Fruit fly (Drosophila melanogaster) whole organism, embryonic: Measurements from ENCODE around the gene Chro.

Experiments
- Awh ChIP-seq: fragments of 200-800 bp; sonication (Bioruptor generic); IDR thresholded peaks from 2 replicates; pipeline ENCODE4, ENCODE4 v1.3.6; 2022; ENCODE audit warnings: missing biosample characterization, missing genetic modification characterization
- Bgb ChIP-seq: fragments of 200-800 bp; sonication (Bioruptor generic); IDR thresholded peaks from 2 replicates; pipeline ENCODE4 v1.3.6; 2022; ENCODE audit warnings: missing biosample characterization, missing genetic modification characterization; ENCODE audit not compliant: partially characterized antibody
- BtbVII ChIP-seq: fragments of 200-800 bp; sonication (Bioruptor generic); optimal IDR thresholded peaks from 3 replicates; lab custom pipeline; 2017; ENCODE audit warnings: missing biosample characterization, mild to moderate bottlenecking, missing genetic modification characterization
- CG12236 ChIP-seq: fragments of 200-800 bp; sonication (Bioruptor generic); optimal IDR thresholded peaks from 2 replicates; lab custom pipeline; 2016; ENCODE audit warnings: missing biosample characterization, missing genetic modification characterization
- CG1233 ChIP-seq: fragments of 200-800 bp; sonication (Bioruptor generic); optimal IDR thresholded peaks from 4 replicates; lab custom pipeline; 2018; ENCODE audit warnings: missing biosample characterization, mild to moderate bottlenecking, missing genetic modification characterization
- CG12391 ChIP-seq: fragments of 200-800 bp; sonication (Bioruptor generic); optimal IDR thresholded peaks from 3 replicates; lab custom pipeline; 2018; ENCODE audit warnings: missing biosample characterization, mild to moderate bottlenecking, missing genetic modification characterization, moderate library complexity
- CG1529 ChIP-seq: fragments of 200-800 bp; sonication (Bioruptor generic); optimal IDR thresholded peaks from 3 replicates; lab custom pipeline; 2018; ENCODE audit warnings: missing biosample characterization, missing genetic modification characterization
- CG1647 ChIP-seq: fragments of 200-800 bp; sonication (Bioruptor generic); optimal IDR thresholded peaks from 3 replicates; lab custom pipeline; 2016; ENCODE audit warnings: missing biosample characterization, missing genetic modification characterization
- CG16779 ChIP-seq: fragments of 200-800 bp; sonication (Bioruptor generic); IDR thresholded peaks from 2 replicates; pipeline ENCODE4 v1.3.6; 2022; ENCODE audit warnings: missing biosample characterization, missing genetic modification characterization
- CG17568 ChIP-seq: fragments of 200-800 bp; sonication (Bioruptor generic); optimal IDR thresholded peaks from 2 replicates; lab custom pipeline; 2018; ENCODE audit warnings: missing biosample characterization, mild to moderate bottlenecking, missing genetic modification characterization, moderate library complexity
- CG18476 ChIP-seq: fragments of 200-800 bp; sonication (Bioruptor generic); optimal IDR thresholded peaks from 2 replicates; lab custom pipeline; 2016; ENCODE audit warnings: missing biosample characterization, mild to moderate bottlenecking, missing genetic modification characterization
- CG18619 ChIP-seq: fragments of 200-800 bp; sonication (Bioruptor generic); optimal IDR thresholded peaks from 3 replicates; lab custom pipeline; 2017; ENCODE audit warnings: missing biosample characterization, mild to moderate bottlenecking, missing genetic modification characterization
- CG2202 ChIP-seq: fragments of 200-800 bp; sonication (Bioruptor generic); optimal IDR thresholded peaks from 2 replicates; lab custom pipeline; 2018; ENCODE audit warnings: missing biosample characterization, mild to moderate bottlenecking, missing genetic modification characterization
- CG3281 ChIP-seq: fragments of 200-800 bp; sonication (Bioruptor generic); optimal IDR thresholded peaks from 3 replicates; lab custom pipeline; 2017; ENCODE audit warnings: missing biosample characterization, mild to moderate bottlenecking, missing genetic modification characterization
- CG33557 ChIP-seq: fragments of 200-800 bp; sonication (Bioruptor generic); optimal IDR thresholded peaks from 2 replicates; lab custom pipeline; 2019; ENCODE audit warnings: missing biosample characterization, mild to moderate bottlenecking, missing genetic modification characterization, moderate library complexity
- CG34422 ChIP-seq: fragments of 200-800 bp; sonication (Bioruptor generic); IDR thresholded peaks from 3 replicates; pipeline ENCODE4 v1.3.6; 2022; ENCODE audit warnings: missing biosample characterization, missing genetic modification characterization
- CG3995 ChIP-seq: fragments of 200-800 bp; sonication (Bioruptor generic); optimal IDR thresholded peaks from 3 replicates; lab custom pipeline; 2016; ENCODE audit warnings: missing biosample characterization, missing genetic modification characterization
- CG7357 ChIP-seq: fragments of 200-800 bp; sonication (Bioruptor generic); IDR thresholded peaks from 3 replicates; pipeline ENCODE4 v1.3.6; 2022; ENCODE audit warnings: missing biosample characterization, missing genetic modification characterization
- CG7372 ChIP-seq: fragments of 200-800 bp; sonication (Bioruptor generic); IDR thresholded peaks from 2 replicates; pipeline ENCODE4 v1.3.6; 2022; ENCODE audit warnings: missing biosample characterization, missing genetic modification characterization
- CG8388 ChIP-seq: fragments of 200-800 bp; sonication (Bioruptor generic); optimal IDR thresholded peaks from 2 replicates; lab custom pipeline; 2019; ENCODE audit warnings: missing biosample characterization, mild to moderate bottlenecking, missing genetic modification characterization, moderate library complexity
- HLHmδ ChIP-seq: fragments of 200-800 bp; sonication (Bioruptor generic); optimal IDR thresholded peaks from 2 replicates; lab custom pipeline; 2018; ENCODE audit warnings: missing biosample characterization, mild to moderate bottlenecking, missing genetic modification characterization, moderate library complexity
- MTF-1 ChIP-seq: fragments of 200-800 bp; sonication (Bioruptor generic); optimal IDR thresholded peaks from 2 replicates; lab custom pipeline; 2018; ENCODE audit warnings: missing biosample characterization, mild to moderate bottlenecking, missing genetic modification characterization, borderline replicate concordance
- Mad ChIP-seq: fragments of 200-800 bp; sonication (Bioruptor generic); optimal IDR thresholded peaks from 2 replicates; lab custom pipeline; 2016; ENCODE audit warnings: missing biosample characterization, missing genetic modification characterization
- Neu2 ChIP-seq: fragments of 200-800 bp; sonication (Bioruptor generic); optimal IDR thresholded peaks from 3 replicates; lab custom pipeline; 2016; ENCODE audit warnings: missing biosample characterization, missing genetic modification characterization, borderline replicate concordance
- PHDP ChIP-seq: fragments of 200-800 bp; sonication (Bioruptor generic); optimal IDR thresholded peaks from 3 replicates; lab custom pipeline; 2018; ENCODE audit warnings: missing biosample characterization, mild to moderate bottlenecking, missing genetic modification characterization, moderate library complexity
- Ravus ChIP-seq: fragments of 200-800 bp; sonication (Bioruptor generic); IDR thresholded peaks from 2 replicates; pipeline ENCODE4 v1.3.6; 2022; ENCODE audit warnings: missing biosample characterization, missing genetic modification characterization
- Rfx ChIP-seq: fragments of 200-800 bp; sonication (Bioruptor generic); IDR thresholded peaks from 2 replicates; pipeline ENCODE4 v1.3.6; 2022; ENCODE audit warnings: missing biosample characterization, missing genetic modification characterization
- bab2 ChIP-seq: fragments of 200-800 bp; sonication (Bioruptor generic); optimal IDR thresholded peaks from 2 replicates; lab custom pipeline; 2016; ENCODE audit warnings: missing biosample characterization, missing genetic modification characterization
- bigmax ChIP-seq: fragments of 200-800 bp; sonication (Bioruptor generic); optimal IDR thresholded peaks from 2 replicates; lab custom pipeline; 2018; ENCODE audit warnings: missing biosample characterization, mild to moderate bottlenecking, missing genetic modification characterization
- bsh ChIP-seq, 2 experiments: fragments of 200-800 bp; sonication (Bioruptor generic); optimal IDR thresholded peaks; 2 replicates each; lab custom pipeline; 2017 to 2018; ENCODE audit warnings: mild to moderate bottlenecking in 2 of 2, missing biosample characterization in 2 of 2, missing genetic modification characterization in 2 of 2, moderate library complexity in 1 of 2
- cg ChIP-seq: fragments of 200-800 bp; sonication (Bioruptor generic); optimal IDR thresholded peaks from 3 replicates; lab custom pipeline; 2019; ENCODE audit warnings: missing biosample characterization, mild to moderate bottlenecking, missing genetic modification characterization, moderate library complexity
- crc ChIP-seq: fragments of 200-800 bp; sonication (Bioruptor generic); optimal IDR thresholded peaks from 2 replicates; lab custom pipeline; 2016; ENCODE audit warnings: missing biosample characterization, missing genetic modification characterization
- crol ChIP-seq: fragments of 200-800 bp; sonication (Bioruptor generic); IDR thresholded peaks from 2 replicates; pipeline ENCODE4 v1.3.6; 2022; ENCODE audit warnings: missing biosample characterization, missing genetic modification characterization
- disco-r ChIP-seq: fragments of 200-800 bp; sonication (Bioruptor generic); optimal IDR thresholded peaks from 2 replicates; lab custom pipeline; 2016; ENCODE audit warnings: missing biosample characterization, missing genetic modification characterization
- dmrt11E ChIP-seq: fragments of 200-800 bp; sonication (Bioruptor generic); optimal IDR thresholded peaks from 3 replicates; lab custom pipeline; 2018; ENCODE audit warnings: missing biosample characterization, mild to moderate bottlenecking, missing genetic modification characterization, moderate library complexity
- eve ChIP-seq, 2 experiments: fragments of >200 bp; optimal IDR thresholded peaks; 2 replicates each; lab custom pipeline; 2017; ENCODE audit warnings: missing biosample characterization in 2 of 2, missing genetic modification characterization in 2 of 2
- gcm2 ChIP-seq: fragments of 200-800 bp; sonication (Bioruptor generic); optimal IDR thresholded peaks from 2 replicates; lab custom pipeline; 2016; ENCODE audit warnings: missing biosample characterization, missing genetic modification characterization
- lilli ChIP-seq: fragments of 200-800 bp; sonication (Bioruptor generic); optimal IDR thresholded peaks from 3 replicates; lab custom pipeline; 2016; ENCODE audit warnings: missing biosample characterization, missing genetic modification characterization
- nerfin-2 ChIP-seq: fragments of 200-800 bp; sonication (Bioruptor generic); IDR thresholded peaks from 2 replicates; pipeline ENCODE4 v1.3.6; 2022; ENCODE audit warnings: missing biosample characterization, missing genetic modification characterization; ENCODE audit not compliant: partially characterized antibody
- nom ChIP-seq: fragments of 200-800 bp; sonication (Bioruptor generic); optimal IDR thresholded peaks from 2 replicates; lab custom pipeline; 2017; ENCODE audit warnings: missing biosample characterization, missing genetic modification characterization, mild to moderate bottlenecking, moderate library complexity, missing genetic modification reagents
- pan ChIP-seq, 4 experiments: fragments of >200 bp in 3 of 4; fragments of 200-800 bp in 1 of 4; sonication (Bioruptor generic) in 1 of 4; optimal IDR thresholded peaks in 3 of 4; IDR thresholded peaks in 1 of 4; 2 replicates each; pipeline versions ENCODE4 v1.3.6 to Lab custom; 2017 to 2022; ENCODE audit warnings: missing biosample characterization in 2 of 4, missing genetic modification characterization in 2 of 4, mixed read lengths in 1 of 4
- scrt ChIP-seq: fragments of 200-800 bp; sonication (Bioruptor generic); optimal IDR thresholded peaks from 2 replicates; lab custom pipeline; 2018; ENCODE audit warnings: missing biosample characterization, mild to moderate bottlenecking, missing genetic modification characterization, moderate library complexity
- sr ChIP-seq: fragments of 200-800 bp; sonication (Bioruptor generic); IDR thresholded peaks from 3 replicates; pipeline ENCODE4 v1.3.6; 2022; ENCODE audit warnings: missing biosample characterization, missing genetic modification characterization
- tgo ChIP-seq: fragments of 200-800 bp; sonication (Bioruptor generic); IDR thresholded peaks from 3 replicates; pipeline ENCODE4 v1.3.6; 2022; ENCODE audit warnings: missing biosample characterization, missing genetic modification characterization
- toy ChIP-seq: fragments of 200-800 bp; sonication (Bioruptor generic); IDR thresholded peaks from 2 replicates; pipeline ENCODE4 v1.3.6; 2022; ENCODE audit warnings: missing biosample characterization, missing genetic modification characterization
- wek ChIP-seq: fragments of 200-800 bp; sonication (Bioruptor generic); optimal IDR thresholded peaks from 3 replicates; lab custom pipeline; 2018; ENCODE audit warnings: missing biosample characterization, mild to moderate bottlenecking, missing genetic modification characterization, moderate library complexity
- zen ChIP-seq: fragments of 200-800 bp; sonication (Bioruptor generic); optimal IDR thresholded peaks from 3 replicates; lab custom pipeline; 2018; ENCODE audit warnings: missing biosample characterization, mild to moderate bottlenecking, missing genetic modification characterization, moderate library complexity

The Chro gene

dm6 chr3L:22863367-22864078, 15.3 kb downstream of the Chro start, which contains the start of gene CG33169 (continued):
- peak; percentile 69 for TF ChIP-seq CG7372
- TF ChIP-seq dmrt11E (tag; lab: Kevin White, UChicago) = peak; percentile 41
- peak; percentile 54 for TF ChIP-seq crol (GFP tag; lab: Robert Waterston, UW)
- TF ChIP-seq CG7357 (GFP tag; lab: Robert Waterston, UW) = 0 out of 3 replicates have a peak, but pooled peaks have one; percentile 55
- TF ChIP-seq CG1233 (GFP tag; lab: Kevin White, UChicago) = peak; percentile 71
- TF ChIP-seq CG12236 (GFP tag; lab: Kevin White, UChicago) = peak; percentile 63
- peak; percentile 23 for TF ChIP-seq CG2202
- peak; percentile 61 for TF ChIP-seq bigmax (GFP tag; lab: Kevin White, UChicago)
- peak; percentile 97 for TF ChIP-seq Rfx
- TF ChIP-seq nom = peak; percentile 58
- TF ChIP-seq HLHmδ (GFP tag; lab: Kevin White, UChicago) = peak; percentile 59
- TF ChIP-seq Ravus (GFP tag; lab: Robert Waterston, UW) = no peak
- TF ChIP-seq bsh (GFP tag; optimal IDR thresholded peaks at IDR 0.05; lab: Kevin White, UChicago) = peak in 1 of 2 experiments; percentile 62
- peak; percentile 54 for TF ChIP-seq wek (GFP tag; lab: Kevin White, UChicago)
- TF ChIP-seq CG1529 (GFP tag; lab: Kevin White, UChicago) = peak; percentile 40
- peak; percentile 68; the same call in 2 of the 3 replicates for TF ChIP-seq sr (GFP tag; lab: Robert Waterston, UW)
- TF ChIP-seq Neu2 (GFP tag; lab: Kevin White, UChicago) = peak; percentile 3
- TF ChIP-seq PHDP = peak; percentile 59
- no peak for TF ChIP-seq pan (optimal IDR thresholded peaks at IDR 0.05; lab: Kevin White, UChicago)
- peak in 1 of 2 experiments; percentile 81 for TF ChIP-seq pan (GFP tag; optimal IDR thresholded peaks at IDR 0.05 in 1 of 2, IDR thresholded peaks at IDR 0.05 in 1 of 2)
- peak; percentile 82 for TF ChIP-seq tgo (GFP tag; lab: Robert Waterston, UW)
- peak; percentile 69 for TF ChIP-seq CG3281 (GFP tag; lab: Kevin White, UChicago)
- 0 out of 2 replicates have a peak, but pooled peaks have one; percentile 27 for TF ChIP-seq Awh
- peak; percentile 94 for TF ChIP-seq CG16779 (GFP tag; lab: Robert Waterston, UW)
- no peak for TF ChIP-seq CG17568 (GFP tag; lab: Kevin White, UChicago)
- peak; percentile 47 for TF ChIP-seq CG33557 (GFP tag; lab: Kevin White, UChicago)
- peak; percentile 31 for TF ChIP-seq CG8388 (GFP tag; lab: Kevin White, UChicago)
- peak; percentile 81 for TF ChIP-seq disco-r (GFP tag; lab: Kevin White, UChicago)
- peak; percentile 80 for TF ChIP-seq zen (tag; lab: Kevin White, UChicago)
- peak; percentile 82 for TF ChIP-seq bab2 (GFP tag; lab: Kevin White, UChicago)
- TF ChIP-seq toy (GFP tag; lab: Robert Waterston, UW) = peak; percentile 50; the same call in 1 of the 2 replicates
- TF ChIP-seq MTF-1 (GFP tag; lab: Kevin White, UChicago) = peak; percentile 76
- TF ChIP-seq Mad (GFP tag; lab: Kevin White, UChicago) = peak; percentile 89
- peak; percentile 80 for TF ChIP-seq gcm2 (GFP tag; lab: Kevin White, UChicago)
- peak; percentile 73 for TF ChIP-seq BtbVII (GFP tag; lab: Kevin White, UChicago)
- peak; percentile 81 for TF ChIP-seq Bgb
- TF ChIP-seq CG3995 = peak; percentile 66
- peak; percentile 100 for TF ChIP-seq scrt (GFP tag; lab: Kevin White, UChicago)
- peak; percentile 85 for TF ChIP-seq CG1647 (GFP tag; lab: Kevin White, UChicago)
- no peak for TF ChIP-seq eve (GFP tag; optimal IDR thresholded peaks at IDR 0.05; lab: Kevin White, UChicago)
- TF ChIP-seq CG18619 = peak; percentile 79
- peak; percentile 65 for TF ChIP-seq crc (GFP tag; lab: Kevin White, UChicago)
- peak; percentile 72 for TF ChIP-seq CG12391 (tag; lab: Kevin White, UChicago)
- TF ChIP-seq CG18476 = peak; percentile 46
- TF ChIP-seq nerfin-2 (GFP tag; lab: Robert Waterston, UW) = no peak
- TF ChIP-seq CG34422 (GFP tag; lab: Robert Waterston, UW) = peak; percentile 95
- peak; percentile 87 for TF ChIP-seq lilli (GFP tag; lab: Kevin White, UChicago)
- TF ChIP-seq cg = peak; percentile 28
